Fruit fly (Drosophila melanogaster): ENCODE results near the gene sob.

The sob gene

DNA sequence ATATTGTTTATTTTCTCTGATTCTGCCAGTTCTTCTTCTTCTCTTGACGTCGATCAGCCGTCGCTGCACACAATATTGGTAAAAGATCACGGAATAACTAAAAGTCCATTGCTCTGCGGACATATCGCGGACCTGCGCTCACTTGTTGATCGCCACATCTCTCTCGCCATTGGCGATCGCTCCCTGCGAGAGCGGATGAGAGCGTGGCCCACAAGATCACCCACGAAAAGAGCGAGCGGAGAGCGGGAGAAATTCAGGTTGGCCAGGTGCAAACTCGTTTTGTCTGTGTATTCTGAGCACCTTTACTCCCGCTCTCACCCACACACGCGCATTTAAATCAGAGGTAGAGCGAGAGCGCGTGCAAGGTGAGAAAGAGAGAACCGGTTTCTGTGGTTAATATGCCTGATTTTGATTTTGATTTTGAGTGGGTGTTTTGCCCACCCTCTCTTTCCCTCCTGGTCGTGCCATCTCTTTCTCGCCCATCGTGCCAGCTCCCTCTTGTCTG, at the start of gene sob:
TSS of gene sob (minus strand) at position 102 of the 505 bp plus-strand sequence.
- TF ChIP-seq Ets96B (tag; optimal IDR thresholded peaks at IDR 0.05) (peak; percentile 19), lz (GFP tag; optimal IDR thresholded peaks at IDR 0.05) (no peak), CG15336 (GFP tag; IDR thresholded peaks at IDR 0.05) (peak; percentile 59; the same call in 1 of the 2 replicates), esn (GFP tag; optimal IDR thresholded peaks at IDR 0.05) (peak; percentile 36), CG8632 (GFP tag; optimal IDR thresholded peaks at IDR 0.05) (no peak), Ets21C (GFP tag; optimal IDR thresholded peaks at IDR 0.05) (no peak), CG3919 (GFP tag; optimal IDR thresholded peaks at IDR 0.05) (peak; percentile 37), Eip78C (GFP tag) (peak; percentile 76), net (GFP tag; optimal IDR thresholded peaks at IDR 0.05) (peak; percentile 31), CG6854 (GFP tag; optimal IDR thresholded peaks at IDR 0.05) (peak; percentile 71), CG9139 (GFP tag; optimal IDR thresholded peaks at IDR 0.05) (peak; percentile 26), CG6808 (GFP tag; optimal IDR thresholded peaks at IDR 0.05) (peak; percentile 49), cyc (GFP tag; optimal IDR thresholded peaks at IDR 0.05) (no peak), Hr39 (GFP tag; optimal IDR thresholded peaks at IDR 0.05) (no peak), CG11902 (GFP tag; optimal IDR thresholded peaks at IDR 0.05) (no peak), Lpt (GFP tag; optimal IDR thresholded peaks at IDR 0.05) (peak; percentile 35), Sox14 (GFP tag; optimal IDR thresholded peaks at IDR 0.05) (peak; percentile 2), Sox15 (GFP tag; optimal IDR thresholded peaks at IDR 0.05) (no peak), CG8119 (GFP tag; IDR thresholded peaks at IDR 0.05) (peak; percentile 71; the same call in 2 of the 3 replicates), svp (GFP tag) (peak; percentile 70), Hr4 (GFP tag; optimal IDR thresholded peaks at IDR 0.05) (no peak), fd59A (GFP tag; optimal IDR thresholded peaks at IDR 0.05) (no peak), Hr38 (GFP tag; optimal IDR thresholded peaks at IDR 0.05) (no peak), CG11762 (GFP tag; optimal IDR thresholded peaks at IDR 0.05; ENCODE audit: insufficient read depth) (no peak), CG10669 (GFP tag; optimal IDR thresholded peaks at IDR 0.05) (peak; percentile 26), CG4318 (GFP tag; optimal IDR thresholded peaks at IDR 0.05) (no peak), CG31627 (GFP tag; optimal IDR thresholded peaks at IDR 0.05) (no peak), CG7368 (GFP tag; optimal IDR thresholded peaks at IDR 0.05) (no peak), eg (GFP tag; IDR thresholded peaks at IDR 0.05) (peak; percentile 65), Sox102F (GFP tag; optimal IDR thresholded peaks at IDR 0.05) (peak; percentile 60), CG3032 (tag; optimal IDR thresholded peaks at IDR 0.05) (no peak), Smox (GFP tag; optimal IDR thresholded peaks at IDR 0.05) (no peak), Eip75B (GFP tag; optimal IDR thresholded peaks at IDR 0.05) (peak; percentile 0), topi (GFP tag; optimal IDR thresholded peaks at IDR 0.05) (peak; percentile 40), Blimp-1 (GFP tag; optimal IDR thresholded peaks at IDR 0.05) (no peak), Met (GFP tag; optimal IDR thresholded peaks at IDR 0.05) (no peak), ss (GFP tag; optimal IDR thresholded peaks at IDR 0.05) (peak; percentile 59 to 70), dac (GFP tag; optimal IDR thresholded peaks at IDR 0.05) (no peak), CG6163 (GFP tag; IDR thresholded peaks at IDR 0.05) (peak; percentile 61; the same call in 2 of the 3 replicates), pdm3 (GFP tag; optimal IDR thresholded peaks at IDR 0.05) (no peak), CG34406 (GFP tag; optimal IDR thresholded peaks at IDR 0.05) (no peak), CG6792 (GFP tag; optimal IDR thresholded peaks at IDR 0.05) (no peak), CG1621 (tag; optimal IDR thresholded peaks at IDR 0.05) (peak; percentile 20), Eip93F (GFP tag; optimal IDR thresholded peaks at IDR 0.05) (no peak), OdsH (GFP tag; optimal IDR thresholded peaks at IDR 0.05) (no peak), CG8319 (GFP tag; optimal IDR thresholded peaks at IDR 0.05) (no peak), Gug (GFP tag; IDR thresholded peaks at IDR 0.05) (no peak), vri (GFP tag; optimal IDR thresholded peaks at IDR 0.05) (peak; percentile 2), achi (GFP tag; optimal IDR thresholded peaks at IDR 0.05) (no peak), salr (GFP tag; optimal IDR thresholded peaks at IDR 0.05) (no peak), fkh (GFP tag; optimal IDR thresholded peaks at IDR 0.05) (peak; percentile 5), dsx (GFP tag; optimal IDR thresholded peaks at IDR 0.05; ENCODE audit: poor library complexity, severe bottlenecking) (no peak)
